Worm (Caenorhabditis elegans) whole organism, midembryonic: ENCODE measurements around the gene T27E7.4.

Experiments used
- T22C8.4 ChIP-seq: fragments of 200-800 bp; sonication (Bioruptor generic); IDR thresholded peaks from 2 replicates; pipeline ENCODE4 v1.3.6; 2022; ENCODE audit warnings: missing genetic modification characterization, missing compliant biosample characterization
- cog-1 ChIP-seq: sonication (generic microtip); optimal IDR thresholded peaks from 2 replicates; lab custom pipeline; 2016; ENCODE audit warnings: missing genetic modification characterization, missing compliant biosample characterization
- flt-1 ChIP-seq: fragments of 200-800 bp; sonication (Bioruptor generic); IDR thresholded peaks from 2 replicates; pipeline ENCODE4 v1.3.6; 2022; ENCODE audit warnings: missing genetic modification characterization, missing compliant biosample characterization
- klf-2 ChIP-seq: fragments of 200-800 bp; sonication (Bioruptor generic); conservative IDR thresholded peaks from 2 replicates; pipeline ENCODE4 v1.3.6; 2022; ENCODE audit warnings: missing genetic modification reagents, missing genetic modification characterization, missing compliant biosample characterization
- med-1 ChIP-seq: sonication (generic microtip); optimal IDR thresholded peaks from 2 replicates; lab custom pipeline; 2017; ENCODE audit warnings: missing genetic modification characterization, mild to moderate bottlenecking, missing compliant biosample characterization, antibody characterized with exemption, missing genetic modification reagents; ENCODE audit not compliant: insufficient read depth
- ref-1 ChIP-seq: fragments of 200-800 bp; sonication (Bioruptor generic); conservative IDR thresholded peaks from 2 replicates; pipeline ENCODE4 v1.3.6; 2022; ENCODE audit warnings: missing genetic modification reagents, missing genetic modification characterization, missing compliant biosample characterization
- tab-1 ChIP-seq: fragments of 200-800 bp; sonication (Bioruptor generic); IDR thresholded peaks from 2 replicates; pipeline ENCODE4 v1.3.6; 2022; ENCODE audit warnings: missing genetic modification characterization, missing compliant biosample characterization
- ztf-23 ChIP-seq: fragments of 200-800 bp; sonication (Bioruptor generic); IDR thresholded peaks from 2 replicates; pipeline ENCODE4 v1.3.6; 2022; ENCODE audit warnings: missing genetic modification reagents, missing genetic modification characterization, missing compliant biosample characterization
- ztf-29 ChIP-seq: fragments of 200-800 bp; sonication (Bioruptor generic); IDR thresholded peaks from 2 replicates; pipeline ENCODE4 v1.3.6; 2022; ENCODE audit warnings: missing genetic modification reagents, missing genetic modification characterization, missing compliant biosample characterization

DNA sequence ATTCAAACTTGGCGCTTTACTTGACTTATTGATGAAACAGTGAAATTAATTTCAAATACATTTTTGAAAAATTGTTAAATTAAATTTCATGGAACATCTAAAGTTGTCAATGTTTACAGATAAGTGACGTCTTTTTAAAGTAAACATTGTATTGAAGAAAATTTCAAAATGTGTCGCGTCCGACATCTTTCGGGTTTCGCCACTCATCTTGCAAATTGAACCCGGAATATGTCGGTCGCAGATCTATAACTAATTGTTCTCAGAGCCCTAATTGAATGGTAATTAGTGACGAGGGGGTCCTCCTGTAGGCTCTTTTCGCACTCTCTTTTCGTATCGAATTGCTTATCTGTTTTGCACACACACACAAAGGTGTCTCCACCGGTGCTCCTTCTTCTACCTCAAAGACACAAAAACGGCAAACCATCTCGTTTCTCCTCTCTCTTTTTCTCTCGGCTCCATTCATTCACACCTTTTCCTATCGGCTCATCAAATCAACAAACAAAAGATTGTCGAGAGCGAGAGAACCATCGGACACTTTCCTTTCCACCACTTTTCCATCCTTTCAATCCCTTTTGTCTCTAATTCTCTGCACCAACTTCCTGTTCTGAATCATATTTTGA is 27.9 kb upstream of the T27E7.4 start:
- TF ChIP-seq ref-1 (GFP tag; lab: Robert Waterston, UW), result no peak
- TF ChIP-seq tab-1 (GFP tag; lab: Robert Waterston, UW), result no peak
- no peak for TF ChIP-seq cog-1
- no peak for TF ChIP-seq med-1 (GFP tag; lab: Kevin White, UChicago)
- TF ChIP-seq klf-2 (GFP tag; lab: Robert Waterston, UW), result no peak
- TF ChIP-seq ztf-29 (GFP tag; lab: Robert Waterston, UW), result no peak
- TF ChIP-seq T22C8.4 (GFP tag; lab: Robert Waterston, UW), result no peak
- TF ChIP-seq flt-1 (GFP tag; lab: Robert Waterston, UW), result no peak
- TF ChIP-seq ztf-23 (GFP tag; lab: Robert Waterston, UW), result no peak
